Worm (Caenorhabditis elegans): ENCODE measurements around the gene lgc-18.

DNA sequence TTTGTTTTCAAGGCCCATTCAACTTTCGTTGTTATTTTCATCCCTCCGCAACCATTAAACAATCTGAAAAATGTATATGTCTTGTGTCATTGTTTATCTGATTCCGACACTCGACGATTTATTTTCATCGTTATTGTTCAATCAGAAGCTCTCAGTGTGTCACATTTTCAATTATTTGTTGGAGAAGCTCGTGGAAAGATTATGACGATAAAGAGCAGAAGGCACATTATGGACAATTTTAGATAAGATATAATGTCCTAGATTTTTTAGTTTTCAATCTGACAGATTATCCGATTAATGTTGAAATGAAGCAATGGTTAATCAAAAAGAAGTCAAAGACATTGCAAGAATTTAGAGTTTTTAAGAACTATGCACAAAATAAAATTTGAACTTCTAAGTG lies 39.5 kb downstream of the lgc-18 start:
- TF ChIP-seq ama-1 (optimal IDR thresholded peaks at IDR 0.05) = no peak
- TF ChIP-seq skn-1 (tag; optimal IDR thresholded peaks at IDR 0.05) = no peak
- TF ChIP-seq snpc-4 (tag; optimal IDR thresholded peaks at IDR 0.05) = no peak
- no peak for TF ChIP-seq egl-27 (tag; optimal IDR thresholded peaks at IDR 0.05)

Measured in whole organism, L2 larva.